Fruit fly (Drosophila melanogaster): ENCODE data around the gene CG13994.
A peak's percentile ranks its signal among the peaks of the same experiment; 100 is the strongest.

The CG13994 gene

dm6 chr2L:6019352-6020131 is 43.2 kb upstream of the CG13994 start, which contains the start of gene H2.0 (continued):
- TF ChIP-seq Gug (GFP tag; IDR thresholded peaks at IDR 0.05) (no peak; the same call in 2 of the 4 replicates), Stat92E (GFP tag; optimal IDR thresholded peaks at IDR 0.05) (no peak), CG10431 (GFP tag; optimal IDR thresholded peaks at IDR 0.05) (no peak), sob (GFP tag; IDR thresholded peaks at IDR 0.05) (no peak), CG30431 (GFP tag; optimal IDR thresholded peaks at IDR 0.05) (no peak), CG42726 (GFP tag; IDR thresholded peaks at IDR 0.05; ENCODE audit: partially characterized antibody) (no peak), D19A (tag; optimal IDR thresholded peaks at IDR 0.05) (peak; percentile 35), MTF-1 (GFP tag; optimal IDR thresholded peaks at IDR 0.05; ENCODE audit: borderline replicate concordance) (no peak), CkIIα-i1 (GFP tag; IDR thresholded peaks at IDR 0.05) (no peak), D (optimal IDR thresholded peaks at IDR 0.05) (no peak), D (GFP tag; optimal IDR thresholded peaks at IDR 0.05) (peak; percentile 46), CG5245 (GFP tag; optimal IDR thresholded peaks at IDR 0.05) (no peak), CG12219 (GFP tag; optimal IDR thresholded peaks at IDR 0.05) (no peak), ind (GFP tag; optimal IDR thresholded peaks at IDR 0.05) (no peak), Hey (tag; optimal IDR thresholded peaks at IDR 0.05) (no peak), CG31441 (GFP tag; IDR thresholded peaks at IDR 0.05) (peak; percentile 44), gsb-n (tag; optimal IDR thresholded peaks at IDR 0.05) (peak; percentile 10), Sry-δ (GFP tag; optimal IDR thresholded peaks at IDR 0.05) (no peak), CG9437 (GFP tag; optimal IDR thresholded peaks at IDR 0.05) (no peak), ewg (GFP tag; optimal IDR thresholded peaks at IDR 0.05) (peak; percentile 14), crc (GFP tag; optimal IDR thresholded peaks at IDR 0.05) (no peak), HLH4C (GFP tag; IDR thresholded peaks at IDR 0.05; ENCODE audit: partially characterized antibody) (no peak), CG13894 (tag; optimal IDR thresholded peaks at IDR 0.05) (no peak), gem (tag; optimal IDR thresholded peaks at IDR 0.05) (peak; percentile 68), CG8089 (GFP tag; optimal IDR thresholded peaks at IDR 0.05) (no peak), Dp (GFP tag; optimal IDR thresholded peaks at IDR 0.05) (no peak), Rx (GFP tag; IDR thresholded peaks at IDR 0.05) (no peak), CG12236 (GFP tag; optimal IDR thresholded peaks at IDR 0.05) (no peak), CG12299 (tag; optimal IDR thresholded peaks at IDR 0.05) (no peak), CG3281 (GFP tag; optimal IDR thresholded peaks at IDR 0.05) (no peak), CG17361 (GFP tag; IDR thresholded peaks at IDR 0.05) (peak; percentile 58; the same call in 2 of the 3 replicates), eve (GFP tag; optimal IDR thresholded peaks at IDR 0.05) (no peak), Gsc (GFP tag; IDR thresholded peaks at IDR 0.05) (no peak), CG15479 (GFP tag; optimal IDR thresholded peaks at IDR 0.05) (no peak), Sin3A (optimal IDR thresholded peaks at IDR 0.05) (no peak), CG2678 (tag; optimal IDR thresholded peaks at IDR 0.05) (peak; percentile 52), psq (GFP tag; optimal IDR thresholded peaks at IDR 0.05) (no peak), Taf1 (GFP tag; IDR thresholded peaks at IDR 0.05) (no peak), CG4424 (GFP tag; optimal IDR thresholded peaks at IDR 0.05) (peak; percentile 46), prd (optimal IDR thresholded peaks at IDR 0.05) (no peak), prd (GFP tag; IDR thresholded peaks at IDR 0.05) (peak; percentile 50; the same call in 2 of the 3 replicates), CG9727 (GFP tag; optimal IDR thresholded peaks at IDR 0.05) (peak; percentile 62), btn (GFP tag; optimal IDR thresholded peaks at IDR 0.05) (no peak), CG3838 (GFP tag; optimal IDR thresholded peaks at IDR 0.05) (no peak), nerfin-1 (tag; optimal IDR thresholded peaks at IDR 0.05) (no peak), CG15073 (GFP tag; optimal IDR thresholded peaks at IDR 0.05) (no peak), Chrac-16 (GFP tag; optimal IDR thresholded peaks at IDR 0.05) (peak; percentile 18), Rfx (GFP tag; IDR thresholded peaks at IDR 0.05) (0 out of 2 replicates have a peak, but pooled peaks have one; percentile 11), CG11398 (GFP tag; optimal IDR thresholded peaks at IDR 0.05) (no peak), so (GFP tag; IDR thresholded peaks at IDR 0.05) (no peak), ssp (GFP tag; IDR thresholded peaks at IDR 0.05) (no peak)

Data from whole organism, embryonic.